Worm (Caenorhabditis elegans) whole organism, mixed stage, embryonic: ENCODE data around the gene gop-1.
A peak's percentile ranks its signal among the peaks of the same experiment; 100 is the strongest.

ENCODE experiments used
- M03D4.4 ChIP-seq: sonication (generic microtip); optimal IDR thresholded peaks from 2 replicates; lab custom pipeline; 2017; ENCODE audit warnings: mild to moderate bottlenecking, missing genetic modification characterization, missing compliant biosample characterization
- bed-3 ChIP-seq: fragments of 200-800 bp; sonication (Bioruptor generic); optimal IDR thresholded peaks from 3 replicates; lab custom pipeline; 2018; ENCODE audit warnings: mild to moderate bottlenecking, missing genetic modification characterization, moderate library complexity, missing compliant biosample characterization
- blmp-1 ChIP-seq: fragments of 150-350 bp; optimal IDR thresholded peaks from 2 replicates; lab custom pipeline; 2014; ENCODE audit warnings: missing biosample characterization, missing genetic modification characterization
- ceh-39 ChIP-seq: fragments of 150-350 bp; optimal IDR thresholded peaks from 2 replicates; lab custom pipeline; 2014; ENCODE audit warnings: missing biosample characterization, missing genetic modification characterization
- ceh-43 ChIP-seq: fragments of 200-800 bp; sonication (Bioruptor generic); optimal IDR thresholded peaks from 2 replicates; lab custom pipeline; 2018; ENCODE audit warnings: mild to moderate bottlenecking, missing genetic modification characterization, moderate library complexity, missing compliant biosample characterization
- ceh-83 ChIP-seq: fragments of 200-800 bp; sonication (Bioruptor generic); optimal IDR thresholded peaks from 2 replicates; lab custom pipeline; 2018; ENCODE audit warnings: mild to moderate bottlenecking, missing genetic modification characterization, missing compliant biosample characterization
- ces-1 ChIP-seq: fragments of 150-350 bp; optimal IDR thresholded peaks from 2 replicates; lab custom pipeline; 2014; ENCODE audit warnings: missing biosample characterization, missing genetic modification reagents, missing genetic modification characterization
- cnd-1 ChIP-seq: fragments of 200-800 bp; sonication (Bioruptor generic); optimal IDR thresholded peaks from 2 replicates; lab custom pipeline; 2018; ENCODE audit warnings: mild to moderate bottlenecking, missing genetic modification characterization, missing compliant biosample characterization
- drap-1 ChIP-seq: fragments of 200-800 bp; sonication (Bioruptor generic); optimal IDR thresholded peaks from 3 replicates; lab custom pipeline; 2018; ENCODE audit warnings: mild to moderate bottlenecking, missing genetic modification characterization, missing compliant biosample characterization
- elt-3 ChIP-seq: fragments of 150-350 bp; optimal IDR thresholded peaks from 2 replicates; lab custom pipeline; 2014; ENCODE audit warnings: missing biosample characterization, missing genetic modification characterization
- flh-1 ChIP-seq: fragments of 200-800 bp; sonication (Bioruptor generic); optimal IDR thresholded peaks from 2 replicates; lab custom pipeline; 2018; ENCODE audit warnings: mild to moderate bottlenecking, missing genetic modification characterization, moderate library complexity, missing compliant biosample characterization
- ham-2 ChIP-seq: fragments of 200-800 bp; sonication (Bioruptor generic); optimal IDR thresholded peaks from 2 replicates; lab custom pipeline; 2018; ENCODE audit warnings: mild to moderate bottlenecking, missing genetic modification characterization, missing compliant biosample characterization
- hlh-1 ChIP-seq: fragments of 150-350 bp; optimal IDR thresholded peaks from 2 replicates; lab custom pipeline; 2014; ENCODE audit warnings: missing biosample characterization, missing genetic modification reagents, missing genetic modification characterization
- lin-13 ChIP-seq: fragments of 150-350 bp; optimal IDR thresholded peaks from 2 replicates; lab custom pipeline; 2014; ENCODE audit warnings: missing biosample characterization, missing genetic modification characterization
- lin-32 ChIP-seq: fragments of 200-800 bp; sonication (Bioruptor generic); optimal IDR thresholded peaks from 2 replicates; lab custom pipeline; 2018; ENCODE audit warnings: mild to moderate bottlenecking, missing genetic modification characterization, missing compliant biosample characterization
- lsy-2 ChIP-seq: fragments of 150-350 bp; optimal IDR thresholded peaks from 2 replicates; lab custom pipeline; 2014; ENCODE audit warnings: missing biosample characterization, missing genetic modification characterization
- mab-5 ChIP-seq: fragments of 150-350 bp; optimal IDR thresholded peaks from 2 replicates; lab custom pipeline; 2014; ENCODE audit warnings: missing biosample characterization, missing genetic modification characterization
- mep-1 ChIP-seq: fragments of 150-350 bp; optimal IDR thresholded peaks from 2 replicates; lab custom pipeline; 2017; ENCODE audit warnings: missing biosample characterization, missing genetic modification reagents, missing genetic modification characterization, inconsistent platforms
- nhr-12 ChIP-seq: fragments of 150-350 bp; optimal IDR thresholded peaks from 2 replicates; lab custom pipeline; 2014; ENCODE audit warnings: missing biosample characterization, missing genetic modification characterization
- nhr-2 ChIP-seq: fragments of 150-350 bp; optimal IDR thresholded peaks from 2 replicates; lab custom pipeline; 2014; ENCODE audit warnings: missing biosample characterization, missing genetic modification characterization
- nhr-237 ChIP-seq: fragments of 150-350 bp; optimal IDR thresholded peaks from 2 replicates; lab custom pipeline; 2014; ENCODE audit warnings: missing biosample characterization, missing genetic modification characterization
- nhr-28 ChIP-seq: fragments of 150-350 bp; optimal IDR thresholded peaks from 2 replicates; lab custom pipeline; 2014; ENCODE audit warnings: missing biosample characterization, missing genetic modification characterization
- pha-4 ChIP-seq: fragments of 150-350 bp; optimal IDR thresholded peaks from 2 replicates; lab custom pipeline; 2018; ENCODE audit warnings: missing biosample characterization, missing genetic modification reagents, missing genetic modification characterization
- sem-2 ChIP-seq: fragments of 200-800 bp; sonication (Bioruptor generic); optimal IDR thresholded peaks from 2 replicates; lab custom pipeline; 2018; ENCODE audit warnings: mild to moderate bottlenecking, missing genetic modification characterization, missing compliant biosample characterization
- snpc-4 ChIP-seq: fragments of 150-350 bp; optimal IDR thresholded peaks from 2 replicates; lab custom pipeline; 2014; ENCODE audit warnings: missing biosample characterization, missing genetic modification characterization
- sptf-1 ChIP-seq: sonication (generic microtip); optimal IDR thresholded peaks from 2 replicates; lab custom pipeline; 2017; ENCODE audit warnings: mild to moderate bottlenecking, missing genetic modification characterization, moderate library complexity, missing compliant biosample characterization
- tbx-8 ChIP-seq: fragments of 200-800 bp; sonication (Bioruptor generic); optimal IDR thresholded peaks from 2 replicates; lab custom pipeline; 2018; ENCODE audit warnings: mild to moderate bottlenecking, missing genetic modification characterization, moderate library complexity, missing compliant biosample characterization
- unc-120 ChIP-seq: sonication (generic microtip); optimal IDR thresholded peaks from 2 replicates; lab custom pipeline; 2017; ENCODE audit warnings: missing genetic modification characterization, missing compliant biosample characterization; ENCODE audit not compliant: poor library complexity, severe bottlenecking
- unc-62 ChIP-seq: fragments of 150-350 bp; optimal IDR thresholded peaks from 2 replicates; lab custom pipeline; 2014; ENCODE audit warnings: missing biosample characterization, missing genetic modification reagents, missing genetic modification characterization
- zip-8 ChIP-seq: fragments of 150-350 bp; optimal IDR thresholded peaks from 2 replicates; lab custom pipeline; 2014; ENCODE audit warnings: missing biosample characterization, missing genetic modification characterization
- ztf-11 ChIP-seq: fragments of 150-350 bp; optimal IDR thresholded peaks from 2 replicates; lab custom pipeline; 2014; ENCODE audit warnings: missing biosample characterization, missing genetic modification characterization

The gop-1 gene

ce11 chrIII:5254108-5254507 lies at the start of gene gop-1, which contains the start of gene sumv-1:
TSS of gene gop-1 (plus strand) at chrIII:5254438.
TSS of gene sumv-1 (minus strand) at chrIII:5254187.
- TF ChIP-seq ces-1 (peak; percentile 36), bed-3 (GFP tag; lab: Kevin White, UChicago) (no peak)
- TF ChIP-seq, all 35 proteins: peak for 1

- TF ChIP-seq M03D4.4 (tag; lab: Kevin White, UChicago), result no peak
Observed at ce11 chrIII:5206861-5207414, 47.3 kb upstream of the gop-1 start, which contains the start of gene morc-1. TSS of gene morc-1 (minus strand) at chrIII:5206911.

ce11 chrIII:5208992-5209391 lies 45.2 kb upstream of the gop-1 start, which contains the start of gene syx-16:
TSS of gene syx-16 (minus strand) at chrIII:5209109.
- TF ChIP-seq drap-1 (GFP tag; lab: Kevin White, UChicago), result no peak
- TF ChIP-seq, all 35 proteins: peak for 0

- TF ChIP-seq lin-32 (no peak), elt-3 (tag; lab: Kevin White, UChicago) (no peak), drap-1 (GFP tag; lab: Kevin White, UChicago) (no peak), lsy-2 (no peak), unc-62 (GFP tag; lab: Kevin White, UChicago) (peak; percentile 25), nhr-12 (no peak), blmp-1 (tag; lab: Kevin White, UChicago) (no peak), nhr-28 (tag; lab: Kevin White, UChicago) (no peak), mab-5 (peak; percentile 53), sptf-1 (tag; lab: Kevin White, UChicago) (no peak), nhr-237 (no peak), mep-1 (no peak), hlh-1 (tag; lab: Kevin White, UChicago) (no peak)
Observed at ce11 chrIII:5210269-5210668, 44.0 kb upstream of the gop-1 start.

- TF ChIP-seq ham-2 (GFP tag; lab: Kevin White, UChicago), result peak; percentile 75
- TF ChIP-seq sptf-1 (tag; lab: Kevin White, UChicago), result peak; percentile 85
- peak; percentile 15 for TF ChIP-seq nhr-12
- TF ChIP-seq nhr-2 (tag; lab: Kevin White, UChicago), result peak; percentile 46
- peak; percentile 7 for TF ChIP-seq tbx-8 (GFP tag; lab: Kevin White, UChicago)
- TF ChIP-seq cnd-1 (tag; lab: Kevin White, UChicago), result peak; percentile 85
- TF ChIP-seq ceh-43 (GFP tag; lab: Kevin White, UChicago), result peak; percentile 60
- peak; percentile 46 for TF ChIP-seq unc-120 (tag; lab: Kevin White, UChicago)
- TF ChIP-seq flh-1, result peak; percentile 45
- peak; percentile 88 for TF ChIP-seq ceh-83 (GFP tag; lab: Kevin White, UChicago)
- peak; percentile 58 for TF ChIP-seq bed-3 (GFP tag; lab: Kevin White, UChicago)
- TF ChIP-seq mep-1, result peak; percentile 0
Observed at ce11 chrIII:5211137-5211648, 43.0 kb upstream of the gop-1 start.

ce11 chrIII:5214162-5214561 lies 40.1 kb upstream of the gop-1 start:
- TF ChIP-seq ztf-11 (no peak), nhr-12 (no peak), cnd-1 (tag; lab: Kevin White, UChicago) (no peak)

ce11 chrIII:5215375-5215774 lies 38.9 kb upstream of the gop-1 start, which contains the start of gene ZC155.4:
TSS of gene ZC155.4 (minus strand) at chrIII:5215475.
- no peak for TF ChIP-seq nhr-12
- TF ChIP-seq ceh-39 (tag; lab: Kevin White, UChicago), result no peak
- no peak for TF ChIP-seq sptf-1 (tag; lab: Kevin White, UChicago)
- TF ChIP-seq ham-2 (GFP tag; lab: Kevin White, UChicago), result no peak

ce11 chrIII:5217511-5217910 lies 36.7 kb upstream of the gop-1 start, which contains the start of gene cutl-19:
TSS of gene cutl-19 (minus strand) at chrIII:5217611.
- TF ChIP-seq snpc-4 (tag; lab: Kevin White, UChicago) (no peak), lin-13 (tag; lab: Kevin White, UChicago) (no peak), zip-8 (no peak), ces-1 (no peak), unc-120 (tag; lab: Kevin White, UChicago) (no peak), nhr-28 (tag; lab: Kevin White, UChicago) (no peak), pha-4 (tag; lab: Kevin White, UChicago) (no peak), bed-3 (GFP tag; lab: Kevin White, UChicago) (no peak), ham-2 (GFP tag; lab: Kevin White, UChicago) (no peak), M03D4.4 (tag; lab: Kevin White, UChicago) (no peak), sem-2 (GFP tag; lab: Kevin White, UChicago) (no peak), lsy-2 (no peak), tbx-8 (GFP tag; lab: Kevin White, UChicago) (no peak), ceh-83 (GFP tag; lab: Kevin White, UChicago) (no peak)
